Worm (Caenorhabditis elegans): ENCODE results near the gene cisd-1.

The cisd-1 gene

ce11 chrII:11472542-11472941, 3.1 kb upstream of the cisd-1 start (continued):
- TF ChIP-seq ztf-18 (tag; optimal IDR thresholded peaks at IDR 0.05) (peak; percentile 47), dox-1 (GFP tag; IDR thresholded peaks at IDR 0.05) (0 out of 2 replicates have a peak, but pooled peaks have one; percentile 40), ztf-26 (tag; optimal IDR thresholded peaks at IDR 0.05) (peak; percentile 31), snpc-4 (GFP tag; optimal IDR thresholded peaks at IDR 0.05) (no peak), snpc-4 (tag; optimal IDR thresholded peaks at IDR 0.05) (peak in 2 of 4 experiments; percentile 43 to 50), nfyb-1 (GFP tag; IDR thresholded peaks at IDR 0.05) (0 out of 2 replicates have a peak, but pooled peaks have one; percentile 50), somi-1 (GFP tag; optimal IDR thresholded peaks at IDR 0.05) (peak; percentile 19)

- TF ChIP-seq madf-6 (GFP tag; IDR thresholded peaks at IDR 0.05) (no peak), B0019.2 (GFP tag; conservative IDR thresholded peaks at IDR 0.05) (no peak), sdz-38 (tag; optimal IDR thresholded peaks at IDR 0.05) (no peak), ztf-22 (GFP tag; optimal IDR thresholded peaks at IDR 0.05) (no peak), unc-130 (GFP tag; optimal IDR thresholded peaks at IDR 0.05) (no peak), ztf-25 (GFP tag; IDR thresholded peaks at IDR 0.05) (no peak), ceh-100 (GFP tag; IDR thresholded peaks at IDR 0.05) (no peak), K12H6.12 (tag; optimal IDR thresholded peaks at IDR 0.05) (no peak), ceh-91 (GFP tag; IDR thresholded peaks at IDR 0.05) (no peak), ceh-27 (GFP tag; optimal IDR thresholded peaks at IDR 0.05) (no peak)
These were observed 2.5 kb upstream of the cisd-1 start, which contains the start of gene mfn-1 for ce11 chrII:11471916-11472315. Gene mfn-1 (minus strand): TSS chrII:11472016.

DNA sequence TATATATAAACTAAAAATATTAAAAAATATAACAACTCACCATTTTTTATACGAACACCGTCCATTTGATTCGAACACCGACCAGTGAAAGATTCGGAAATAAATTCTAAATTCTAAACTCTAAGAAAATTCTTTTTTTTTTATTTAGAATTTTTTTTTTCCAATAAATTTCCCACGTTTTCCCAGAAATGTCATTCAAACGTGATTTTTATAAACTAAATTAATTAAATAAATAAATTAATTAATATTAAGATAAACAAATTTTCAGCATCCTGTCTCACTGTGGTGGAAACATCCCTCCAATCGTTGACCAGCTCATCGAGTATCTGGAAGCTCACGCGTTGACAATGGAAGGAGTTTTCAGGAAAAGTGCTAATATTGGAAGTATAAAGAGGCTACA, 1.9 kb downstream of the cisd-1 start, which contains the start of gene klp-17:
Gene klp-17, minus strand, starts transcription at position 101 of the 400 bp plus-strand sequence.
- TF ChIP-seq athp-1 (tag; optimal IDR thresholded peaks at IDR 0.05) = no peak
- TF ChIP-seq hlh-26 (GFP tag; conservative IDR thresholded peaks at IDR 0.05) = no peak
- TF ChIP-seq attf-5 (GFP tag; optimal IDR thresholded peaks at IDR 0.05) = no peak
- TF ChIP-seq attf-6 (GFP tag; IDR thresholded peaks at IDR 0.05) = no peak
- TF ChIP-seq nfyb-1 (GFP tag; IDR thresholded peaks at IDR 0.05) = no peak
- no peak for TF ChIP-seq snpc-3.4 (tag; optimal IDR thresholded peaks at IDR 0.05)
- TF ChIP-seq dox-1 (GFP tag; IDR thresholded peaks at IDR 0.05) = no peak
- no peak for TF ChIP-seq D2030.7 (GFP tag; IDR thresholded peaks at IDR 0.05)

- TF ChIP-seq snpc-3.4 (tag; optimal IDR thresholded peaks at IDR 0.05) (no peak), rpc-1 (optimal IDR thresholded peaks at IDR 0.05) (no peak), rpc-1 (tag; optimal IDR thresholded peaks at IDR 0.05) (no peak), C17E4.6 (GFP tag; IDR thresholded peaks at IDR 0.05) (no peak), sptf-2 (GFP tag; optimal IDR thresholded peaks at IDR 0.05) (no peak), rec-8 (tag; optimal IDR thresholded peaks at IDR 0.05) (no peak), rcor-1 (GFP tag; IDR thresholded peaks at IDR 0.05) (no peak), nhr-179 (tag; optimal IDR thresholded peaks at IDR 0.05) (no peak), ekl-4 (GFP tag; IDR thresholded peaks at IDR 0.05) (no peak), lin-26 (GFP tag; IDR thresholded peaks at IDR 0.05) (0 out of 2 replicates have a peak, but pooled peaks have one; percentile 36), bed-1 (GFP tag; IDR thresholded peaks at IDR 0.05) (no peak), nfyb-1 (GFP tag; IDR thresholded peaks at IDR 0.05) (peak; percentile 71), nfya-2 (GFP tag; IDR thresholded peaks at IDR 0.05) (no peak), F39B2.1 (GFP tag; IDR thresholded peaks at IDR 0.05) (no peak), lin-35 (GFP tag; optimal IDR thresholded peaks at IDR 0.05) (no peak), attf-5 (GFP tag; optimal IDR thresholded peaks at IDR 0.05) (peak; percentile 80), B0336.3 (GFP tag; IDR thresholded peaks at IDR 0.05) (peak; percentile 52; the same call in 1 of the 2 replicates), pbrm-1 (GFP tag; IDR thresholded peaks at IDR 0.05) (0 out of 2 replicates have a peak, but pooled peaks have one; percentile 33), die-1 (tag; optimal IDR thresholded peaks at IDR 0.05) (no peak), let-607 (tag; optimal IDR thresholded peaks at IDR 0.05) (no peak), F57C9.4 (tag; optimal IDR thresholded peaks at IDR 0.05) (no peak), repo-1 (tag; optimal IDR thresholded peaks at IDR 0.05) (no peak), nhr-80 (tag; optimal IDR thresholded peaks at IDR 0.05) (peak; percentile 96), D2030.7 (GFP tag; IDR thresholded peaks at IDR 0.05) (no peak), ceh-40 (GFP tag; IDR thresholded peaks at IDR 0.05) (no peak)
These were observed 4.9 kb downstream of the cisd-1 start, which contains the start of the genes aars-1 and rga-1 for ce11 chrII:11464427-11464944. Gene aars-1 (minus strand): TSS chrII:11464497. Gene rga-1 (plus strand): TSS chrII:11464894.

Data from whole organism, young adult.